Worm (Caenorhabditis elegans) whole organism, L2 larva: ENCODE data around the gene hecd-1.
A peak's percentile ranks its signal among the peaks of the same experiment; 100 is the strongest.

ENCODE experiments used
- C34F6.9 ChIP-seq: fragments of 150-350 bp; optimal IDR thresholded peaks from 2 replicates; lab custom pipeline; 2014; ENCODE audit warnings: missing biosample characterization, missing genetic modification characterization
- F13H6.1 ChIP-seq: sonication (generic microtip); optimal IDR thresholded peaks from 2 replicates; lab custom pipeline; 2016; ENCODE audit warnings: missing genetic modification characterization, missing compliant biosample characterization
- R02D3.7 ChIP-seq: fragments of 150-350 bp; optimal IDR thresholded peaks from 2 replicates; lab custom pipeline; 2014; ENCODE audit warnings: missing biosample characterization, missing genetic modification characterization
- Y55F3AM.14 ChIP-seq: fragments of 200-800 bp; sonication (Bioruptor generic); optimal IDR thresholded peaks from 2 replicates; lab custom pipeline; 2018; ENCODE audit warnings: mild to moderate bottlenecking, missing genetic modification characterization, missing compliant biosample characterization
- ZK546.5 ChIP-seq: sonication (generic microtip); optimal IDR thresholded peaks from 2 replicates; lab custom pipeline; 2017; ENCODE audit warnings: missing biosample characterization, missing genetic modification characterization
- alr-1 ChIP-seq: fragments of 150-350 bp; optimal IDR thresholded peaks from 2 replicates; lab custom pipeline; 2014; ENCODE audit warnings: missing biosample characterization, missing genetic modification characterization
- aly-2 ChIP-seq: fragments of 150-350 bp; optimal IDR thresholded peaks from 2 replicates; lab custom pipeline; 2014; ENCODE audit warnings: missing biosample characterization, missing genetic modification characterization
- ama-1 ChIP-seq: fragments of 150-350 bp; optimal IDR thresholded peaks from 2 replicates; lab custom pipeline; 2018; ENCODE audit warnings: inconsistent platforms
- blmp-1 ChIP-seq: sonication (generic microtip); optimal IDR thresholded peaks from 2 replicates; lab custom pipeline; 2017; ENCODE audit warnings: missing genetic modification characterization, mild to moderate bottlenecking, missing compliant biosample characterization, antibody characterized with exemption, moderate library complexity; ENCODE audit not compliant: insufficient read depth
- ceh-16 ChIP-seq: fragments of 150-350 bp; optimal IDR thresholded peaks from 2 replicates; lab custom pipeline; 2014; ENCODE audit warnings: missing biosample characterization, missing genetic modification characterization
- ceh-82 ChIP-seq: fragments of 150-350 bp; optimal IDR thresholded peaks from 2 replicates; lab custom pipeline; 2014; ENCODE audit warnings: missing biosample characterization, missing genetic modification characterization
- crh-2 ChIP-seq: sonication (generic microtip); optimal IDR thresholded peaks from 2 replicates; lab custom pipeline; 2017; ENCODE audit warnings: missing biosample characterization, missing genetic modification characterization
- dmd-4 ChIP-seq: sonication (generic microtip); optimal IDR thresholded peaks from 2 replicates; lab custom pipeline; 2017; ENCODE audit warnings: missing biosample characterization, missing genetic modification characterization
- egl-27 ChIP-seq: sonication (generic microtip); optimal IDR thresholded peaks from 3 replicates; lab custom pipeline; 2017; ENCODE audit warnings: missing biosample characterization, missing genetic modification reagents, missing genetic modification characterization
- elt-1 ChIP-seq: fragments of 150-350 bp; optimal IDR thresholded peaks from 2 replicates; lab custom pipeline; 2014; ENCODE audit warnings: missing biosample characterization, missing genetic modification characterization
- elt-3 ChIP-seq: sonication (generic microtip); optimal IDR thresholded peaks from 2 replicates; lab custom pipeline; 2017; ENCODE audit warnings: missing biosample characterization, missing genetic modification characterization
- fos-1 ChIP-seq: fragments of 150-350 bp; optimal IDR thresholded peaks from 2 replicates; lab custom pipeline; 2014; ENCODE audit warnings: missing biosample characterization, missing genetic modification characterization
- gmeb-1 ChIP-seq: fragments of 150-350 bp; optimal IDR thresholded peaks from 2 replicates; lab custom pipeline; 2014; ENCODE audit warnings: missing biosample characterization, missing genetic modification characterization
- lin-11 ChIP-seq: fragments of 150-350 bp; sonication (generic microtip); optimal IDR thresholded peaks from 2 replicates; lab custom pipeline; 2014; ENCODE audit warnings: missing biosample characterization, missing genetic modification characterization, inconsistent platforms, mixed read lengths
- lin-13 ChIP-seq: fragments of 150-350 bp; optimal IDR thresholded peaks from 2 replicates; lab custom pipeline; 2014; ENCODE audit warnings: missing biosample characterization, missing genetic modification reagents, missing genetic modification characterization
- lin-39 ChIP-seq: fragments of 150-350 bp; optimal IDR thresholded peaks from 2 replicates; lab custom pipeline; 2014; ENCODE audit warnings: missing biosample characterization, missing genetic modification reagents, missing genetic modification characterization
- lsy-2 ChIP-seq, 2 experiments: fragments of 150-350 bp in 1 of 2; sonication (generic microtip) in 1 of 2; optimal IDR thresholded peaks; 2 replicates each; lab custom pipeline; 2014 to 2017; ENCODE audit warnings: missing biosample characterization in 2 of 2, missing genetic modification characterization in 2 of 2
- mab-5 ChIP-seq: fragments of 150-350 bp; optimal IDR thresholded peaks from 2 replicates; lab custom pipeline; 2014; ENCODE audit warnings: missing biosample characterization, missing genetic modification characterization
- mbf-1 ChIP-seq: sonication (generic microtip); optimal IDR thresholded peaks from 2 replicates; lab custom pipeline; 2017; ENCODE audit warnings: missing biosample characterization, missing genetic modification characterization
- mdl-1 ChIP-seq, 2 experiments: fragments of 150-350 bp in 1 of 2; sonication (generic microtip) in 1 of 2; optimal IDR thresholded peaks; 2 replicates each; lab custom pipeline; 2017; ENCODE audit warnings: missing biosample characterization in 2 of 2, missing genetic modification characterization in 2 of 2
- nhr-10 ChIP-seq: sonication (generic microtip); optimal IDR thresholded peaks from 2 replicates; lab custom pipeline; 2017; ENCODE audit warnings: missing biosample characterization, missing genetic modification characterization
- nhr-11 ChIP-seq: fragments of 150-350 bp; optimal IDR thresholded peaks from 2 replicates; lab custom pipeline; 2014; ENCODE audit warnings: missing biosample characterization, missing genetic modification characterization
- nhr-12 ChIP-seq: fragments of 150-350 bp; optimal IDR thresholded peaks from 2 replicates; lab custom pipeline; 2014; ENCODE audit warnings: missing biosample characterization, missing genetic modification characterization
- nhr-129 ChIP-seq: fragments of 150-350 bp; optimal IDR thresholded peaks from 2 replicates; lab custom pipeline; 2014; ENCODE audit warnings: missing biosample characterization, missing genetic modification characterization
- nhr-21 ChIP-seq: fragments of 150-350 bp; optimal IDR thresholded peaks from 2 replicates; lab custom pipeline; 2014; ENCODE audit warnings: missing biosample characterization, missing genetic modification characterization
- nhr-23 ChIP-seq: fragments of 150-350 bp; optimal IDR thresholded peaks from 2 replicates; lab custom pipeline; 2014; ENCODE audit warnings: missing biosample characterization, missing genetic modification reagents, missing genetic modification characterization
- nhr-237 ChIP-seq: fragments of 150-350 bp; optimal IDR thresholded peaks from 2 replicates; lab custom pipeline; 2014; ENCODE audit warnings: missing biosample characterization, missing genetic modification characterization
- nhr-25 ChIP-seq: fragments of 150-350 bp; sonication (generic microtip); optimal IDR thresholded peaks from 3 replicates; lab custom pipeline; 2014; ENCODE audit warnings: missing biosample characterization, missing genetic modification characterization
- nhr-6 ChIP-seq: fragments of 150-350 bp; optimal IDR thresholded peaks from 2 replicates; lab custom pipeline; 2014; ENCODE audit warnings: missing biosample characterization, missing genetic modification characterization
- nhr-77 ChIP-seq: fragments of 150-350 bp; optimal IDR thresholded peaks from 2 replicates; lab custom pipeline; 2014; ENCODE audit warnings: missing biosample characterization, missing genetic modification characterization
- peb-1 ChIP-seq: fragments of 150-350 bp; optimal IDR thresholded peaks from 2 replicates; lab custom pipeline; 2014; ENCODE audit warnings: missing biosample characterization, missing genetic modification characterization
- sem-4 ChIP-seq: fragments of 150-350 bp; optimal IDR thresholded peaks from 2 replicates; lab custom pipeline; 2014; ENCODE audit warnings: missing biosample characterization, missing genetic modification reagents, missing genetic modification characterization
- skn-1 ChIP-seq: sonication (generic microtip); optimal IDR thresholded peaks from 2 replicates; lab custom pipeline; 2017; ENCODE audit warnings: missing biosample characterization, missing genetic modification characterization
- sma-3 ChIP-seq: sonication (generic microtip); optimal IDR thresholded peaks from 2 replicates; lab custom pipeline; 2016; ENCODE audit warnings: missing genetic modification reagents, missing genetic modification characterization, missing compliant biosample characterization
- sma-9 ChIP-seq, 2 experiments: fragments of 150-350 bp in 1 of 2; sonication (generic microtip) in 1 of 2; optimal IDR thresholded peaks; 2 replicates each; lab custom pipeline; 2014 to 2016; ENCODE audit warnings: missing genetic modification characterization in 2 of 2, mild to moderate bottlenecking in 1 of 2, missing biosample characterization in 1 of 2, missing compliant biosample characterization in 1 of 2, missing genetic modification reagents in 1 of 2, moderate library complexity in 1 of 2
- snpc-4 ChIP-seq: fragments of 150-350 bp; optimal IDR thresholded peaks from 2 replicates; lab custom pipeline; 2014; ENCODE audit warnings: missing biosample characterization, missing genetic modification characterization
- unc-39 ChIP-seq: fragments of 150-350 bp; optimal IDR thresholded peaks from 2 replicates; lab custom pipeline; 2014; ENCODE audit warnings: missing biosample characterization, missing genetic modification characterization
- unc-55 ChIP-seq: fragments of 150-350 bp; sonication (generic microtip); optimal IDR thresholded peaks from 3 replicates; lab custom pipeline; 2014; ENCODE audit warnings: missing biosample characterization, missing genetic modification reagents, missing genetic modification characterization
- unc-62 ChIP-seq: fragments of 150-350 bp; optimal IDR thresholded peaks from 2 replicates; lab custom pipeline; 2014; ENCODE audit warnings: missing biosample characterization, missing genetic modification reagents, missing genetic modification characterization
- zag-1 ChIP-seq: fragments of 150-350 bp; optimal IDR thresholded peaks from 2 replicates; lab custom pipeline; 2014; ENCODE audit warnings: missing biosample characterization, missing genetic modification characterization
- ztf-1 ChIP-seq: fragments of 200-800 bp; sonication (Bioruptor generic); conservative IDR thresholded peaks from 2 replicates; pipeline ENCODE4 v1.3.6; 2022; ENCODE audit warnings: missing genetic modification characterization, missing compliant biosample characterization
- ztf-11 ChIP-seq: sonication (generic microtip); optimal IDR thresholded peaks from 2 replicates; lab custom pipeline; 2017; ENCODE audit warnings: missing biosample characterization, missing genetic modification characterization
- ztf-4 ChIP-seq: fragments of 150-350 bp; optimal IDR thresholded peaks from 2 replicates; lab custom pipeline; 2014; ENCODE audit warnings: missing biosample characterization, missing genetic modification characterization

Gene hecd-1

DNA sequence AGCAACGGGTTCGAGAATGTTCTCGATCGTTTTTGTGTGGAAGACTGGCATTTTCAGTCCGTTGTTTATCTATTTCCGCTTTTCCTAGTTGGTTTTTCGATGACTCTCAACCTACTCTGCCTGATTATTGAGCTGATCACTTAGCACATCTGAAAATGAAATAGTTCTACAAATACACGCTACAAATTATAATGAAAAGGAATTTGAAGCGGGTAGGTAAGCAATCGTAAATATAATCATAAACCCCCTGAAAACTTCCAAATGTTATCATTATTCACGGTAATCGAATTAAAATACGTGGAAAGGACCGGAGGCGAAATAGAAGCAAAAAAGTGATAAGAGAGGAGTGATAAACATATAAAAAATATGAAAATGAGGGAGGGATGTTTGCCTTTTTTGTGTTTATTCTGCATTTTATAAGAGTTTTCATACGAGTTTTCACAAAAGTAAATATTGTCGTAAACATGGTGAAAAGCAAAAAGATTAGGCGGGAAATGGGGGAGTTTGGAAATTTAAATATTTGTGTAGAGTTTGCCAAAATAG lies 50.2 kb downstream of the hecd-1 start, which contains the start of gene deb-1:
deb-1 (minus strand) TSS at position 51 of the 543 bp plus-strand sequence.
- TF ChIP-seq snpc-4 (tag; lab: Kevin White, UChicago): no peak
- TF ChIP-seq F13H6.1 (tag; lab: Kevin White, UChicago): no peak
- TF ChIP-seq fos-1 (tag; lab: Kevin White, UChicago): peak; percentile 44
- TF ChIP-seq crh-2 (tag; lab: Kevin White, UChicago): peak; percentile 76

DNA sequence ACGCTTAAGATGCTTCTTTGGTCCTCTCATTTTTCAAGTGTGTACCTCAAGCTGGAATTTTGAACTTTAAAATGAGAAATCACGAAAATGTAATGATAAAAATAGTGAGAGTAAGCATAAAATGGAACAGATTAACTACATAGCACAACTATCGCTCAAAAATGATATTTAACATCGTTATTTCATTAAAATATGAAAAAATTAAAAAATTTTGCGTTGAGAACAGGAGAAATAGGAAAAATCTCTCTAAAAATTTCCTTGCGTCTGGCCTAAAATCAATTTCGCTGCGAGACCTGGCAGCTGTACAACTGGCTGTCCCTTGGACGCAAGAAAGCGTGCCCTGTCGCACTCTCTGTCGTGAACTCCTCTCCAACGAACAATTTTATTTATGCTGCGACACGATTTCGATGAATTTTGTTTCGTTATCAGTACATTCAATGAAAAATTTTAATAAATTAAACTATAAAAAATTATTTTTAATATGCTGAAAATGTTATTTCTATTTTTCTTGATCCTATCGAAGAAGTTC lies 59.8 kb downstream of the hecd-1 start, which contains the start of gene rps-4:
rps-4 (minus strand) TSS at position 51 of the 529 bp plus-strand sequence.
- no peak for TF ChIP-seq dmd-4 (tag; lab: Kevin White, UChicago)
- TF ChIP-seq mbf-1: no peak
- TF ChIP-seq elt-3 (tag; lab: Kevin White, UChicago): no peak
- peak; percentile 92 for TF ChIP-seq crh-2 (tag; lab: Kevin White, UChicago)
- TF ChIP-seq nhr-12: no peak
- peak; percentile 17 for TF ChIP-seq skn-1 (tag; lab: Kevin White, UChicago)
- no peak for TF ChIP-seq unc-39
- TF ChIP-seq gmeb-1 (tag; lab: Kevin White, UChicago): peak; percentile 90
- peak; percentile 23 for TF ChIP-seq nhr-10
- TF ChIP-seq lin-39: no peak
- peak; percentile 16 for TF ChIP-seq ceh-16 (tag; lab: Kevin White, UChicago)
- TF ChIP-seq Y55F3AM.14 (GFP tag; lab: Kevin White, UChicago): no peak
- TF ChIP-seq egl-27 (tag; lab: Kevin White, UChicago): peak; percentile 63
- TF ChIP-seq nhr-6: peak; percentile 66
- TF ChIP-seq mdl-1 (tag; optimal IDR thresholded peaks at IDR 0.05; lab: Kevin White, UChicago): peak in 1 of 2 experiments; percentile 49
- TF ChIP-seq nhr-77 (tag; lab: Kevin White, UChicago): no peak
- TF ChIP-seq lin-11 (tag; lab: Kevin White, UChicago): peak; percentile 87
- no peak for TF ChIP-seq nhr-23 (tag; lab: Kevin White, UChicago)
- TF ChIP-seq nhr-11 (tag; lab: Kevin White, UChicago): no peak
- TF ChIP-seq F13H6.1 (tag; lab: Kevin White, UChicago): peak; percentile 79
- TF ChIP-seq sma-3 (GFP tag; lab: Kevin White, UChicago): peak; percentile 88
- no peak for TF ChIP-seq alr-1 (tag; lab: Kevin White, UChicago)
- TF ChIP-seq lin-13 (GFP tag; lab: Kevin White, UChicago): peak; percentile 90
- peak; percentile 85 for TF ChIP-seq fos-1 (tag; lab: Kevin White, UChicago)
- TF ChIP-seq ZK546.5 (tag; lab: Kevin White, UChicago): peak; percentile 35
- TF ChIP-seq mab-5 (tag; lab: Kevin White, UChicago): peak; percentile 79
- peak; percentile 93 for TF ChIP-seq nhr-25
- no peak for TF ChIP-seq nhr-237 (tag; lab: Kevin White, UChicago)
- TF ChIP-seq sem-4 (tag; lab: Kevin White, UChicago): peak; percentile 79
- no peak for TF ChIP-seq elt-1 (tag; lab: Kevin White, UChicago)
- TF ChIP-seq sma-9 (GFP tag; optimal IDR thresholded peaks at IDR 0.05; lab: Kevin White, UChicago): peak; percentile 75
- TF ChIP-seq sma-9 (tag; optimal IDR thresholded peaks at IDR 0.05; lab: Kevin White, UChicago): no peak
- no peak for TF ChIP-seq ceh-82 (tag; lab: Kevin White, UChicago)
- TF ChIP-seq C34F6.9 (tag; lab: Kevin White, UChicago): peak; percentile 95
- TF ChIP-seq ztf-1 (GFP tag; lab: Robert Waterston, UW): no peak
- TF ChIP-seq ama-1 (lab: Kevin White, UChicago): peak; percentile 71
- no peak for TF ChIP-seq ztf-11
- peak; percentile 84 for TF ChIP-seq nhr-129 (tag; lab: Kevin White, UChicago)
- TF ChIP-seq blmp-1 (tag; lab: Kevin White, UChicago): peak; percentile 43
- peak; percentile 36 for TF ChIP-seq R02D3.7 (tag; lab: Kevin White, UChicago)
- peak; percentile 41 for TF ChIP-seq ztf-4 (tag; lab: Kevin White, UChicago)
- TF ChIP-seq nhr-21 (tag; lab: Kevin White, UChicago): peak; percentile 82
- peak; percentile 92 for TF ChIP-seq unc-55
- no peak for TF ChIP-seq peb-1 (tag; lab: Kevin White, UChicago)
- no peak for TF ChIP-seq unc-62 (GFP tag; lab: Kevin White, UChicago)
- TF ChIP-seq zag-1 (tag; lab: Kevin White, UChicago): peak; percentile 59
- peak; percentile 78 for TF ChIP-seq snpc-4 (tag; lab: Kevin White, UChicago)
- no peak for TF ChIP-seq aly-2 (tag; lab: Kevin White, UChicago)
- peak; percentile 78 to 95 for TF ChIP-seq lsy-2 (tag; optimal IDR thresholded peaks at IDR 0.05; lab: Kevin White, UChicago)
- TF ChIP-seq, all 48 proteins: peak for 29
